Worm (Caenorhabditis elegans): Measurements from ENCODE around the gene apy-1.

DNA sequence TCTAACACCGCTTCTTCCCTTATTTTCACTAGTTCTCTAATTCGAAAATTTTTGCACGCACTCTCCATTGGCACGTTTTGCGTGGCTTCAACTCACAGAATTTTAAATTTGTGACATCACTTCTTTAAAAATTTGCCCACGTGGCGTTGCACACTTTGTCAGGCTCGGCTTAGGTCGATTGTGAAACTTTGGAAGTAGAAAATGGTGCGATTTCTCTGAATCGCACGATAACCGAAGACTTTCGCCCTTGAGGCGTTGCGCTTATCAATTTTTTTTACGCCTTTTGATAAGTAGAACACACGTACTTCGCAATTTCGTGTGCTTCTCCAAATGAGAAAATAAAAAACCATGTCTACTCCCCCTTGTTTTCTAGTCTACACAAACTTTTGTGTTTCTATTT, 8.8 kb upstream of the apy-1 start:
- TF ChIP-seq lin-13 (tag; optimal IDR thresholded peaks at IDR 0.05) (no peak), snpc-4 (tag; optimal IDR thresholded peaks at IDR 0.05) (no peak), elt-1 (tag; optimal IDR thresholded peaks at IDR 0.05; ENCODE audit: borderline replicate concordance, insufficient read depth) (no peak), unc-62 (GFP tag; optimal IDR thresholded peaks at IDR 0.05) (no peak), pha-4 (tag; optimal IDR thresholded peaks at IDR 0.05) (no peak), ztf-11 (tag; optimal IDR thresholded peaks at IDR 0.05) (no peak), hlh-1 (tag; optimal IDR thresholded peaks at IDR 0.05) (no peak), drap-1 (GFP tag; optimal IDR thresholded peaks at IDR 0.05) (no peak), elt-3 (tag; optimal IDR thresholded peaks at IDR 0.05) (no peak), ceh-43 (GFP tag; optimal IDR thresholded peaks at IDR 0.05) (no peak), tbx-8 (GFP tag; optimal IDR thresholded peaks at IDR 0.05) (no peak), mls-2 (tag; optimal IDR thresholded peaks at IDR 0.05) (no peak)
